Worm (Caenorhabditis elegans): ENCODE results near the gene irld-26.

ce11 chrV:16237223-16237622 is 32.2 kb downstream of the irld-26 start, which contains the start of gene F21H7.5:
- no peak for TF ChIP-seq ref-1 (GFP tag; conservative IDR thresholded peaks at IDR 0.05)
- no peak for TF ChIP-seq med-1 (GFP tag; optimal IDR thresholded peaks at IDR 0.05; ENCODE audit: insufficient read depth)
- TF ChIP-seq flt-1 (GFP tag; IDR thresholded peaks at IDR 0.05): no peak
- TF ChIP-seq tab-1 (GFP tag; IDR thresholded peaks at IDR 0.05): no peak
